Fruit fly (Drosophila melanogaster) whole organism, embryonic: ENCODE data around the gene Dh44.

Experiments
- Antp ChIP-seq: fragments of 200-800 bp; sonication (Bioruptor generic); optimal IDR thresholded peaks from 3 replicates; lab custom pipeline; 2016; ENCODE audit warnings: missing biosample characterization, missing genetic modification characterization
- Awh ChIP-seq: fragments of 200-800 bp; sonication (Bioruptor generic); IDR thresholded peaks from 2 replicates; pipeline ENCODE4, ENCODE4 v1.3.6; 2022; ENCODE audit warnings: missing biosample characterization, missing genetic modification characterization
- CG10366 ChIP-seq: fragments of 200-800 bp; sonication (Bioruptor generic); IDR thresholded peaks from 2 replicates; pipeline ENCODE4 v1.3.6; 2022; ENCODE audit warnings: missing biosample characterization, missing genetic modification characterization
- CG10462 ChIP-seq: fragments of 200-800 bp; sonication (Bioruptor generic); optimal IDR thresholded peaks from 2 replicates; lab custom pipeline; 2016; ENCODE audit warnings: missing biosample characterization, missing genetic modification characterization
- CG10959 ChIP-seq: fragments of 200-800 bp; sonication (Bioruptor generic); IDR thresholded peaks from 2 replicates; pipeline ENCODE4 v1.3.6; 2022; ENCODE audit warnings: missing biosample characterization, missing genetic modification characterization
- CG11093 ChIP-seq: fragments of 200-800 bp; sonication (Bioruptor generic); IDR thresholded peaks from 3 replicates; pipeline ENCODE4 v1.3.6; 2022; ENCODE audit warnings: missing biosample characterization, missing genetic modification characterization
- CG11504 ChIP-seq: fragments of 200-800 bp; sonication (Bioruptor generic); optimal IDR thresholded peaks from 3 replicates; lab custom pipeline; 2019; ENCODE audit warnings: missing biosample characterization, mild to moderate bottlenecking, missing genetic modification characterization, moderate library complexity
- CG13424 ChIP-seq: fragments of 200-800 bp; sonication (Bioruptor generic); optimal IDR thresholded peaks from 2 replicates; lab custom pipeline; 2019; ENCODE audit warnings: missing biosample characterization, mild to moderate bottlenecking, missing genetic modification characterization, moderate library complexity
- CG16863 ChIP-seq: fragments of 200-800 bp; sonication (Bioruptor generic); optimal IDR thresholded peaks from 3 replicates; lab custom pipeline; 2016; ENCODE audit warnings: missing biosample characterization, missing genetic modification characterization
- CG18764 ChIP-seq: fragments of 200-800 bp; sonication (Bioruptor generic); optimal IDR thresholded peaks from 3 replicates; lab custom pipeline; 2016; ENCODE audit warnings: missing biosample characterization, missing genetic modification characterization
- CG2120 ChIP-seq: fragments of 200-800 bp; sonication (Bioruptor generic); optimal IDR thresholded peaks from 3 replicates; lab custom pipeline; 2016; ENCODE audit warnings: missing biosample characterization, missing genetic modification characterization
- CG30020 ChIP-seq: fragments of 200-800 bp; optimal IDR thresholded peaks from 2 replicates; lab custom pipeline; 2019; ENCODE audit warnings: missing biosample characterization, mild to moderate bottlenecking, missing genetic modification characterization, moderate library complexity
- CG3281 ChIP-seq: fragments of 200-800 bp; sonication (Bioruptor generic); optimal IDR thresholded peaks from 3 replicates; lab custom pipeline; 2017; ENCODE audit warnings: missing biosample characterization, mild to moderate bottlenecking, missing genetic modification characterization
- CG5180 ChIP-seq: fragments of 200-800 bp; sonication (Bioruptor generic); optimal IDR thresholded peaks from 3 replicates; lab custom pipeline; 2017; ENCODE audit warnings: missing biosample characterization, missing genetic modification characterization, mild to moderate bottlenecking, moderate library complexity, missing genetic modification reagents
- CG5953 ChIP-seq: fragments of 200-800 bp; sonication (Bioruptor generic); IDR thresholded peaks from 2 replicates; pipeline ENCODE4 v1.3.6; 2022; ENCODE audit warnings: missing biosample characterization, missing genetic modification characterization
- CG6654 ChIP-seq: fragments of 200-800 bp; sonication (Bioruptor generic); optimal IDR thresholded peaks from 2 replicates; lab custom pipeline; 2017; ENCODE audit warnings: missing biosample characterization, mild to moderate bottlenecking, missing genetic modification characterization
- CG9817 ChIP-seq: fragments of 200-800 bp; sonication (Bioruptor generic); optimal IDR thresholded peaks from 2 replicates; lab custom pipeline; 2018; ENCODE audit warnings: missing biosample characterization, mild to moderate bottlenecking, missing genetic modification characterization, moderate library complexity
- CG9932 ChIP-seq: fragments of 200-800 bp; sonication (Bioruptor generic); IDR thresholded peaks from 2 replicates; pipeline ENCODE4 v1.3.6; 2022; ENCODE audit warnings: missing biosample characterization, missing genetic modification characterization
- Camta ChIP-seq: fragments of 200-800 bp; sonication (Bioruptor generic); optimal IDR thresholded peaks from 2 replicates; lab custom pipeline; 2016; ENCODE audit warnings: missing biosample characterization, missing genetic modification characterization
- CoRest ChIP-seq: fragments of 200-800 bp; sonication (Bioruptor generic); optimal IDR thresholded peaks from 3 replicates; lab custom pipeline; 2018; ENCODE audit warnings: missing biosample characterization, mild to moderate bottlenecking, missing genetic modification characterization, moderate library complexity
- Dad ChIP-seq: fragments of 200-800 bp; sonication (Bioruptor generic); optimal IDR thresholded peaks from 3 replicates; lab custom pipeline; 2016; ENCODE audit warnings: missing biosample characterization, missing genetic modification characterization
- Deaf1 ChIP-seq: fragments of 200-800 bp; optimal IDR thresholded peaks from 3 replicates; lab custom pipeline; 2019; ENCODE audit warnings: missing biosample characterization, mild to moderate bottlenecking, missing genetic modification characterization, moderate library complexity
- ERR ChIP-seq: fragments of 200-800 bp; sonication (Bioruptor generic); optimal IDR thresholded peaks from 2 replicates; lab custom pipeline; 2016; ENCODE audit warnings: missing biosample characterization, missing genetic modification characterization
- Gsc ChIP-seq: fragments of 200-800 bp; sonication (Bioruptor generic); IDR thresholded peaks from 2 replicates; pipeline ENCODE4 v1.3.6; 2022; ENCODE audit warnings: missing biosample characterization, missing genetic modification characterization
- H2.0 ChIP-seq: fragments of 200-800 bp; sonication (Bioruptor generic); IDR thresholded peaks from 2 replicates; pipeline ENCODE4 v1.3.6; 2022; ENCODE audit warnings: missing biosample characterization, missing genetic modification characterization
- Hmx ChIP-seq: fragments of 200-800 bp; sonication (Bioruptor generic); optimal IDR thresholded peaks from 2 replicates; lab custom pipeline; 2016; ENCODE audit warnings: missing biosample characterization, missing genetic modification characterization
- Hr3 ChIP-seq: fragments of 200-800 bp; sonication (Bioruptor generic); optimal IDR thresholded peaks from 3 replicates; lab custom pipeline; 2016; ENCODE audit warnings: missing biosample characterization, missing genetic modification characterization
- Jarid2 ChIP-seq: fragments of 200-800 bp; sonication (Bioruptor generic); optimal IDR thresholded peaks from 3 replicates; lab custom pipeline; 2017; ENCODE audit warnings: mild to moderate bottlenecking, missing biosample characterization, missing genetic modification reagents, missing genetic modification characterization
- Max ChIP-seq: fragments of 200-800 bp; sonication (Bioruptor generic); optimal IDR thresholded peaks from 2 replicates; lab custom pipeline; 2016; ENCODE audit warnings: missing biosample characterization, mild to moderate bottlenecking, missing genetic modification characterization
- Mrtf ChIP-seq: fragments of 200-800 bp; sonication (Bioruptor generic); IDR thresholded peaks from 3 replicates; pipeline ENCODE4 v1.3.6; 2022; ENCODE audit warnings: missing biosample characterization, missing genetic modification characterization
- NK7.1 ChIP-seq: fragments of 200-800 bp; sonication (Bioruptor generic); optimal IDR thresholded peaks from 3 replicates; lab custom pipeline; 2016; ENCODE audit warnings: missing biosample characterization, missing genetic modification characterization
- Nf-YC ChIP-seq: fragments of 200-800 bp; optimal IDR thresholded peaks from 3 replicates; lab custom pipeline; 2019; ENCODE audit warnings: missing biosample characterization, mild to moderate bottlenecking, missing genetic modification characterization, moderate library complexity
- Trl ChIP-seq, 3 experiments: fragments of >200 bp in 2 of 3; fragments of 200-800 bp in 1 of 3; sonication (Bioruptor generic) in 1 of 3; optimal IDR thresholded peaks; 2 replicates in 1 of 3; 3 replicates in 2 of 3; lab custom pipeline; 2016 to 2017; ENCODE audit warnings: missing biosample characterization in 1 of 3, missing genetic modification characterization in 1 of 3
- amos ChIP-seq: fragments of 200-800 bp; sonication (Bioruptor generic); IDR thresholded peaks from 2 replicates; pipeline ENCODE4 v1.3.6; 2022; ENCODE audit warnings: missing biosample characterization, missing genetic modification characterization; ENCODE audit not compliant: partially characterized antibody
- ara ChIP-seq: fragments of 200-800 bp; sonication (Bioruptor generic); IDR thresholded peaks from 2 replicates; pipeline ENCODE4 v1.3.6; 2022; ENCODE audit warnings: missing biosample characterization, missing genetic modification characterization
- caup ChIP-seq: fragments of 200-800 bp; sonication (Bioruptor generic); optimal IDR thresholded peaks from 3 replicates; lab custom pipeline; 2017; ENCODE audit warnings: missing biosample characterization, mild to moderate bottlenecking, missing genetic modification characterization, moderate library complexity; ENCODE audit not compliant: severe bottlenecking
- croc ChIP-seq: fragments of 200-800 bp; sonication (Bioruptor generic); conservative IDR thresholded peaks from 3 replicates; pipeline ENCODE4 v1.3.6; 2022; ENCODE audit warnings: missing biosample characterization, missing genetic modification characterization
- da ChIP-seq: fragments of 200-800 bp; sonication (Bioruptor generic); optimal IDR thresholded peaks from 2 replicates; lab custom pipeline; 2016; ENCODE audit warnings: missing biosample characterization, missing genetic modification characterization
- fd3F ChIP-seq: fragments of 200-800 bp; sonication (Bioruptor generic); optimal IDR thresholded peaks from 2 replicates; lab custom pipeline; 2018; ENCODE audit warnings: missing biosample characterization, mild to moderate bottlenecking, missing genetic modification characterization, moderate library complexity
- gcm2 ChIP-seq: fragments of 200-800 bp; sonication (Bioruptor generic); optimal IDR thresholded peaks from 2 replicates; lab custom pipeline; 2016; ENCODE audit warnings: missing biosample characterization, missing genetic modification characterization
- lola ChIP-seq, 3 experiments: fragments of >200 bp in 2 of 3; fragments of 200-800 bp in 1 of 3; sonication (Bioruptor generic) in 1 of 3; optimal IDR thresholded peaks; 2 replicates each; lab custom pipeline; 2017 to 2019; ENCODE audit warnings: missing biosample characterization in 3 of 3, missing genetic modification characterization in 3 of 3, mild to moderate bottlenecking in 1 of 3, moderate library complexity in 1 of 3
- mam ChIP-seq: fragments of 200-800 bp; sonication (Bioruptor generic); optimal IDR thresholded peaks from 3 replicates; lab custom pipeline; 2016; ENCODE audit warnings: missing biosample characterization, missing genetic modification characterization
- oc ChIP-seq: fragments of 200-800 bp; sonication (Bioruptor generic); optimal IDR thresholded peaks from 2 replicates; lab custom pipeline; 2018; ENCODE audit warnings: missing biosample characterization, mild to moderate bottlenecking, missing genetic modification characterization, moderate library complexity
- phol ChIP-seq: fragments of 200-800 bp; sonication (Bioruptor generic); optimal IDR thresholded peaks from 3 replicates; lab custom pipeline; 2018; ENCODE audit warnings: missing biosample characterization, mild to moderate bottlenecking, missing genetic modification characterization, moderate library complexity
- ro ChIP-seq: fragments of 200-800 bp; sonication (Bioruptor generic); IDR thresholded peaks from 2 replicates; pipeline ENCODE4 v1.3.6; 2022; ENCODE audit warnings: missing biosample characterization, missing genetic modification characterization
- slbo ChIP-seq: fragments of 200-800 bp; sonication (Bioruptor generic); IDR thresholded peaks from 2 replicates; pipeline ENCODE4 v1.3.6; 2022; ENCODE audit warnings: missing biosample characterization, missing genetic modification characterization
- tll ChIP-seq, 2 experiments: fragments of 200-800 bp in 1 of 2; fragments of >200 bp in 1 of 2; sonication (Bioruptor generic) in 1 of 2; optimal IDR thresholded peaks; 2 replicates each; lab custom pipeline; 2017 to 2019; ENCODE audit warnings: missing biosample characterization in 2 of 2, missing genetic modification characterization in 2 of 2, mild to moderate bottlenecking in 1 of 2, moderate library complexity in 1 of 2
- tna ChIP-seq: fragments of 200-800 bp; sonication (Bioruptor generic); IDR thresholded peaks from 2 replicates; pipeline ENCODE4 v1.3.6; 2022; ENCODE audit warnings: missing biosample characterization, missing genetic modification characterization; ENCODE audit not compliant: partially characterized antibody
- twi ChIP-seq: fragments of 200-800 bp; optimal IDR thresholded peaks from 2 replicates; lab custom pipeline; 2019; ENCODE audit warnings: missing biosample characterization, mild to moderate bottlenecking, missing genetic modification characterization, moderate library complexity
- vnd ChIP-seq: fragments of 200-800 bp; sonication (Bioruptor generic); IDR thresholded peaks from 3 replicates; pipeline ENCODE4 v1.3.6; 2022; ENCODE audit warnings: missing biosample characterization, missing genetic modification characterization; ENCODE audit not compliant: partially characterized antibody
- vvl ChIP-seq: fragments of 200-800 bp; sonication (Bioruptor generic); IDR thresholded peaks from 2 replicates; pipeline ENCODE4 v1.3.6; 2022; ENCODE audit warnings: missing biosample characterization, missing genetic modification characterization

The Dh44 gene

dm6 chr3R:9630633-9631095 lies 7.3 kb upstream of the Dh44 start, which contains the start of gene Calr (continued):
- peak; percentile 1 for TF ChIP-seq CG2120 (GFP tag; lab: Kevin White, UChicago)
- TF ChIP-seq tna (GFP tag; lab: Robert Waterston, UW), result no peak
- TF ChIP-seq croc (GFP tag; lab: Robert Waterston, UW), result no peak
- peak; percentile 31 for TF ChIP-seq ERR (GFP tag; lab: Kevin White, UChicago)
- peak; percentile 43 for TF ChIP-seq CG3281 (GFP tag; lab: Kevin White, UChicago)
- TF ChIP-seq Jarid2, result peak; percentile 87
- TF ChIP-seq CG10366, result no peak
- peak in 1 of 2 experiments; percentile 29 for TF ChIP-seq tll (GFP tag; optimal IDR thresholded peaks at IDR 0.05; lab: Kevin White, UChicago)
- TF ChIP-seq oc, result peak; percentile 67
- TF ChIP-seq Awh, result no peak
- peak; percentile 67 for TF ChIP-seq CoRest (tag; lab: Kevin White, UChicago)
- TF ChIP-seq Hmx (GFP tag; lab: Kevin White, UChicago), result no peak
- TF ChIP-seq Deaf1 (tag; lab: Kevin White, UChicago), result peak; percentile 83
- TF ChIP-seq CG6654 (GFP tag; lab: Kevin White, UChicago), result no peak
- TF ChIP-seq vvl (GFP tag; lab: Robert Waterston, UW), result no peak
- TF ChIP-seq mam, result no peak
- TF ChIP-seq amos, result no peak
- TF ChIP-seq Mrtf (GFP tag; lab: Robert Waterston, UW), result no peak
- TF ChIP-seq Hr3 (GFP tag; lab: Kevin White, UChicago), result peak; percentile 27
- TF ChIP-seq da (GFP tag; lab: Kevin White, UChicago), result no peak
- TF ChIP-seq Antp (GFP tag; lab: Kevin White, UChicago), result no peak
- peak; percentile 3 for TF ChIP-seq Dad (GFP tag; lab: Kevin White, UChicago)
- TF ChIP-seq CG5953 (GFP tag; lab: Robert Waterston, UW), result no peak
- TF ChIP-seq NK7.1 (GFP tag; lab: Kevin White, UChicago), result peak; percentile 37
- TF ChIP-seq fd3F, result no peak
- TF ChIP-seq CG18764, result no peak
- peak; percentile 66 for TF ChIP-seq caup (GFP tag; lab: Kevin White, UChicago)
- TF ChIP-seq ara (GFP tag; lab: Robert Waterston, UW), result no peak
- TF ChIP-seq Gsc (GFP tag; lab: Robert Waterston, UW), result no peak
- TF ChIP-seq Camta, result no peak
- TF ChIP-seq CG16863, result peak; percentile 46
- TF ChIP-seq CG9817 (tag; lab: Kevin White, UChicago), result no peak
- TF ChIP-seq CG10462 (GFP tag; lab: Kevin White, UChicago), result no peak
- no peak for TF ChIP-seq CG10959 (GFP tag; lab: Robert Waterston, UW)
- TF ChIP-seq lola (GFP tag; optimal IDR thresholded peaks at IDR 0.05; lab: Kevin White, UChicago), result no peak
- TF ChIP-seq CG9932 (GFP tag; lab: Robert Waterston, UW), result no peak
- TF ChIP-seq CG13424 (tag; lab: Kevin White, UChicago), result no peak
- TF ChIP-seq CG30020 (tag; lab: Kevin White, UChicago), result peak; percentile 61
- peak; percentile 43 for TF ChIP-seq gcm2 (GFP tag; lab: Kevin White, UChicago)
- TF ChIP-seq CG5180, result no peak
- TF ChIP-seq twi, result no peak
- TF ChIP-seq phol, result peak; percentile 54
- TF ChIP-seq Max (GFP tag; lab: Kevin White, UChicago), result peak; percentile 34
- TF ChIP-seq H2.0 (GFP tag; lab: Robert Waterston, UW), result no peak
- no peak for TF ChIP-seq CG11504
- no peak for TF ChIP-seq CG11093 (GFP tag; lab: Robert Waterston, UW)
- no peak for TF ChIP-seq slbo (GFP tag; lab: Robert Waterston, UW)
- TF ChIP-seq Nf-YC (tag; lab: Kevin White, UChicago), result peak; percentile 100
- no peak for TF ChIP-seq Trl (optimal IDR thresholded peaks at IDR 0.05; lab: Kevin White, UChicago)
- TF ChIP-seq Trl (GFP tag; optimal IDR thresholded peaks at IDR 0.05; lab: Kevin White, UChicago), result no peak
- TF ChIP-seq vnd (GFP tag; lab: Robert Waterston, UW), result no peak
- no peak for TF ChIP-seq ro
